Fruit fly (Drosophila melanogaster) whole organism, larva: ENCODE results near the gene RpS5a.

Source experiments
- noc ChIP-seq: fragments of 200-800 bp; sonication (Bioruptor generic); optimal IDR thresholded peaks from 3 replicates; lab custom pipeline; 2019; ENCODE audit warnings: missing biosample characterization, mild to moderate bottlenecking, missing genetic modification characterization, moderate library complexity

RpS5a gene

dm6 chrX:17162446-17163013 lies 14.5 kb upstream of the RpS5a start:
- TF ChIP-seq noc (tag; lab: Kevin White, UChicago) = no peak

dm6 chrX:17160396-17161040 lies 12.5 kb upstream of the RpS5a start:
- no peak for TF ChIP-seq noc (tag; lab: Kevin White, UChicago)

- TF ChIP-seq noc (tag; lab: Kevin White, UChicago) = no peak
These were observed 11.8 kb upstream of the RpS5a start, which contains the start of gene baz for dm6 chrX:17159819-17160218. baz (plus strand) TSS chrX:17160006.

- no peak for TF ChIP-seq noc (tag; lab: Kevin White, UChicago)
These were observed 11.1 kb upstream of the RpS5a start, which contains the start of gene xmas for dm6 chrX:17159116-17159515. xmas (minus strand) TSS chrX:17159306.

dm6 chrX:17150660-17151059 lies 2.6 kb upstream of the RpS5a start:
- no peak for TF ChIP-seq noc (tag; lab: Kevin White, UChicago)

- no peak for TF ChIP-seq noc (tag; lab: Kevin White, UChicago)
These were observed 1.7 kb upstream of the RpS5a start for dm6 chrX:17149652-17150266.

- TF ChIP-seq noc (tag; lab: Kevin White, UChicago) = no peak
These were observed 936 bp upstream of the RpS5a start, which contains the start of gene Chchd2 for dm6 chrX:17148951-17149449. Chchd2 (plus strand) TSS chrX:17149001.

dm6 chrX:17146529-17146928 lies 1.5 kb downstream of the RpS5a start:
- TF ChIP-seq noc (tag; lab: Kevin White, UChicago) = no peak

dm6 chrX:17142940-17143534 lies 5.0 kb downstream of the RpS5a start, which contains the start of the genes mei-217 and mei-218:
mei-217 (minus strand) TSS chrX:17142990.
mei-218 (minus strand) TSS chrX:17142990.
- no peak for TF ChIP-seq noc (tag; lab: Kevin White, UChicago)

dm6 chrX:17132685-17133084 lies 15.4 kb downstream of the RpS5a start:
- no peak for TF ChIP-seq noc (tag; lab: Kevin White, UChicago)

- peak; percentile 92 for TF ChIP-seq noc (tag; lab: Kevin White, UChicago)
These were observed 18.2 kb downstream of the RpS5a start for dm6 chrX:17129733-17130466.

dm6 chrX:17125017-17125821 lies 22.8 kb downstream of the RpS5a start:
- TF ChIP-seq noc (tag; lab: Kevin White, UChicago) = peak; percentile 62

- peak; percentile 81 for TF ChIP-seq noc (tag; lab: Kevin White, UChicago)
These were observed 24.4 kb downstream of the RpS5a start for dm6 chrX:17123545-17124203.
